Worm (Caenorhabditis elegans): ENCODE data around the gene R07E5.5.

The R07E5.5 gene

ce11 chrIII:4434294-4434781, 37.1 kb downstream of the R07E5.5 start, which contains the start of gene C28A5.1 (continued):
- TF ChIP-seq K12H6.12 (tag; optimal IDR thresholded peaks at IDR 0.05) (no peak), sptf-2 (GFP tag; optimal IDR thresholded peaks at IDR 0.05) (no peak), sdz-38 (tag; optimal IDR thresholded peaks at IDR 0.05) (no peak), ceh-79 (tag; optimal IDR thresholded peaks at IDR 0.05) (no peak), let-607 (tag; optimal IDR thresholded peaks at IDR 0.05) (no peak), snpc-3.4 (tag; optimal IDR thresholded peaks at IDR 0.05) (peak; percentile 90), F10E7.11 (tag; optimal IDR thresholded peaks at IDR 0.05) (no peak), repo-1 (tag; optimal IDR thresholded peaks at IDR 0.05) (no peak), unc-130 (GFP tag; optimal IDR thresholded peaks at IDR 0.05) (peak; percentile 79), nfya-2 (GFP tag; IDR thresholded peaks at IDR 0.05) (no peak), zfh-2 (GFP tag; conservative IDR thresholded peaks at IDR 0.05) (no peak), B0261.1 (tag; optimal IDR thresholded peaks at IDR 0.05) (no peak), ama-1 (optimal IDR thresholded peaks at IDR 0.05) (no peak), ama-1 (GFP tag; optimal IDR thresholded peaks at IDR 0.05) (no peak), dox-1 (GFP tag; IDR thresholded peaks at IDR 0.05) (peak; percentile 79), cebp-1 (GFP tag; IDR thresholded peaks at IDR 0.05) (no peak), cebp-1 (tag; optimal IDR thresholded peaks at IDR 0.05) (no peak), ztf-25 (GFP tag; IDR thresholded peaks at IDR 0.05) (no peak), hlh-26 (GFP tag; conservative IDR thresholded peaks at IDR 0.05) (no peak), attf-6 (GFP tag; IDR thresholded peaks at IDR 0.05) (no peak), B0035.1 (tag; optimal IDR thresholded peaks at IDR 0.05) (no peak), somi-1 (GFP tag; optimal IDR thresholded peaks at IDR 0.05) (no peak), egl-18 (GFP tag; IDR thresholded peaks at IDR 0.05) (no peak), K11D2.4 (GFP tag; IDR thresholded peaks at IDR 0.05) (no peak), F52B5.7 (tag; optimal IDR thresholded peaks at IDR 0.05) (no peak), lin-40 (tag; optimal IDR thresholded peaks at IDR 0.05) (no peak), F33H1.4 (GFP tag; IDR thresholded peaks at IDR 0.05) (peak; percentile 95), F39B2.1 (GFP tag; IDR thresholded peaks at IDR 0.05) (no peak), T26A5.8 (tag; optimal IDR thresholded peaks at IDR 0.05) (no peak), ceh-58 (GFP tag; IDR thresholded peaks at IDR 0.05) (no peak), ztf-26 (tag; optimal IDR thresholded peaks at IDR 0.05) (no peak), dpl-1 (GFP tag; optimal IDR thresholded peaks at IDR 0.05) (peak; percentile 44), C06A6.2 (GFP tag; conservative IDR thresholded peaks at IDR 0.05) (no peak), Y67H2A.10 (GFP tag; conservative IDR thresholded peaks at IDR 0.05) (no peak), T07F8.4 (tag; optimal IDR thresholded peaks at IDR 0.05) (no peak), rcor-1 (GFP tag; IDR thresholded peaks at IDR 0.05) (peak; percentile 7; the same call in 1 of the 2 replicates), unc-62 (GFP tag; optimal IDR thresholded peaks at IDR 0.05) (no peak), dpff-1 (tag; optimal IDR thresholded peaks at IDR 0.05) (no peak), hlh-12 (tag; optimal IDR thresholded peaks at IDR 0.05) (no peak), D2030.7 (GFP tag; IDR thresholded peaks at IDR 0.05) (peak; percentile 91), mes-4 (tag; optimal IDR thresholded peaks at IDR 0.05) (no peak), hmg-1.2 (GFP tag; IDR thresholded peaks at IDR 0.05) (peak; percentile 26; the same call in 1 of the 2 replicates), ceh-40 (GFP tag; IDR thresholded peaks at IDR 0.05) (no peak), Y95B8A.8 (GFP tag; IDR thresholded peaks at IDR 0.05) (0 out of 2 replicates have a peak, but pooled peaks have one; percentile 63), hrde-1 (tag; optimal IDR thresholded peaks at IDR 0.05; ENCODE audit: borderline replicate concordance) (peak; percentile 67), Y53F4B.3 (GFP tag; IDR thresholded peaks at IDR 0.05) (no peak), ceh-91 (GFP tag; IDR thresholded peaks at IDR 0.05) (peak; percentile 77), F57A8.1 (GFP tag; optimal IDR thresholded peaks at IDR 0.05) (no peak), F55B11.4 (tag; optimal IDR thresholded peaks at IDR 0.05; ENCODE audit: borderline replicate concordance, insufficient read depth) (no peak), mel-28 (tag; optimal IDR thresholded peaks at IDR 0.05; ENCODE audit: borderline replicate concordance) (no peak)
